Fruit fly (Drosophila melanogaster) whole organism, wandering third instar larva: ENCODE results near the gene CG31954.

Experiments used
- CrebA ChIP-seq: fragments of 200-800 bp; sonication (Bioruptor generic); optimal IDR thresholded peaks from 2 replicates; lab custom pipeline; 2016; ENCODE audit warnings: missing biosample characterization, mild to moderate bottlenecking, missing genetic modification characterization, borderline replicate concordance
- Dfd ChIP-seq: fragments of >200 bp; optimal IDR thresholded peaks from 2 replicates; lab custom pipeline; 2017; ENCODE audit warnings: missing biosample characterization, missing genetic modification characterization
- Jra ChIP-seq: sonication (Bioruptor generic); optimal IDR thresholded peaks from 2 replicates; lab custom pipeline; 2016; ENCODE audit warnings: missing biosample characterization, missing genetic modification characterization
- Myc ChIP-seq: fragments of >200 bp; optimal IDR thresholded peaks from 2 replicates; lab custom pipeline; 2017
- N ChIP-seq: fragments of >200 bp; optimal IDR thresholded peaks from 2 replicates; lab custom pipeline; 2018; ENCODE audit warnings: missing biosample characterization, missing external identifiers, missing genetic modification characterization
- dl ChIP-seq, 2 experiments: fragments of 175-275, 200-275 bp in 1 of 2; fragments of 200-275 bp in 1 of 2; sonication (Bioruptor generic); optimal IDR thresholded peaks; lab custom pipeline; 2018; ENCODE audit warnings: mild to moderate bottlenecking in 2 of 2, missing biosample characterization in 2 of 2, missing genetic modification characterization in 2 of 2, moderate library complexity in 2 of 2; ENCODE audit not compliant: partially characterized antibody in 2 of 2, insufficient read depth in 1 of 2
- lola ChIP-seq: fragments of >200 bp; optimal IDR thresholded peaks from 2 replicates; lab custom pipeline; 2017; ENCODE audit warnings: missing biosample characterization, missing genetic modification characterization
- psq ChIP-seq: fragments of 200-800 bp; sonication (Bioruptor generic); optimal IDR thresholded peaks from 3 replicates; lab custom pipeline; 2017; ENCODE audit warnings: missing biosample characterization, mild to moderate bottlenecking, missing genetic modification characterization, moderate library complexity

DNA sequence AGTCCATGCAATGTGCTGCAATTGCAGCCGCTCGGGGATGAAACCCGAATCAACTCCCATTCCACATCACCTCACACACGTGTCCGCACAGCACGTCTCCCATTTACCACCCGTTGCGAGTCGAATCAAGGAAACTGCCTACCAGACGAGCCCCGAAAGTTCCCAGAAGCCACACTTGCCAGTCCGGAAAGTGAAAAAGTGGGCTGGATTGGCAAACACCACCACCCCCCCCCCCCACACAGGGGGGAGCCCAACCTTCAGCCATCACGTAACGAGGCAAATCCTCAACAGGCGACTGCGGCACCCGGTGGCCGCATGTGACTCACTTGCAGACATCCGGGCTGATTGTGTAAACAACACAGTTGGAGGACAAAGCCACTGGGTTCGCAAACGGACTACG is 5.1 kb downstream of the CG31954 start:
- TF ChIP-seq Myc (lab: Kevin White, UChicago) (no peak), dl (GFP tag; optimal IDR thresholded peaks at IDR 0.05; lab: Kevin White, UChicago; ENCODE audit: insufficient read depth in 1 of 2, partially characterized antibody in 2 of 2) (no peak), CrebA (GFP tag; lab: Kevin White, UChicago) (no peak), Dfd (no peak), psq (GFP tag; lab: Kevin White, UChicago) (no peak), Jra (no peak), N (no peak), lola (no peak)
